Worm (Caenorhabditis elegans) whole organism, L3 larva: ENCODE measurements around the gene tcl-2.

ENCODE experiments used
- fkh-10 ChIP-seq: sonication (generic microtip); optimal IDR thresholded peaks from 2 replicates; lab custom pipeline; 2017; ENCODE audit warnings: missing biosample characterization, missing genetic modification reagents, missing genetic modification characterization
- jun-1 ChIP-seq: fragments of 150-350 bp; optimal IDR thresholded peaks from 2 replicates; lab custom pipeline; 2014; ENCODE audit warnings: missing biosample characterization, missing genetic modification reagents, missing genetic modification characterization
- lin-15B ChIP-seq: fragments of 150-350 bp; optimal IDR thresholded peaks from 2 replicates; lab custom pipeline; 2014; ENCODE audit warnings: missing biosample characterization, missing genetic modification characterization
- skn-1 ChIP-seq: fragments of 150-350 bp; optimal IDR thresholded peaks from 2 replicates; lab custom pipeline; 2014; ENCODE audit warnings: missing biosample characterization, missing genetic modification characterization
- zag-1 ChIP-seq: fragments of 150-350 bp; optimal IDR thresholded peaks from 2 replicates; lab custom pipeline; 2014; ENCODE audit warnings: missing biosample characterization, missing genetic modification characterization

DNA sequence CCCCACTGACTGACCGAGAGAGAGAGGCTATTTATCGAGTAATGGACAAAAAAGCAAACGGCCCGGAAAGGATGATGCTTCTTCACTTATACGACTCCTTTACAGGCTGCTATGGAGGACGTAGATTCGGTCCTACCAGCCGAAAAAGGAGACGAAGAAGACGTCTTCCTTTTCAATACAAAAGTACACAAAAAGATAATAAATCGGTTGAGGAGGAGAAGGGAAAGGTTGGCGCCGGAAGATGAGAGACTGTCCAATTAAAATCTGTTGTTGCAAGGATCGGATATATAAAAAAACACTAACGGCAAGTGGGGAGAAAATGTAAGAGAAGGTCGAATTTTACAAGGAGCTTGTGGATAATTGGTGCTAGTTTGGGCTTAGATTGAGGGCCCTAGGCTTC, 30.1 kb upstream of the tcl-2 start:
- TF ChIP-seq lin-15B (tag; lab: Kevin White, UChicago) (no peak), skn-1 (tag; lab: Kevin White, UChicago) (no peak), fkh-10 (GFP tag; lab: Kevin White, UChicago) (no peak), jun-1 (tag; lab: Kevin White, UChicago) (no peak), zag-1 (tag; lab: Kevin White, UChicago) (no peak)
